Fruit fly (Drosophila melanogaster): ENCODE data around the gene CG31522.
A peak's percentile ranks its signal among the peaks of the same experiment; 100 is the strongest.

CG31522 gene

DNA sequence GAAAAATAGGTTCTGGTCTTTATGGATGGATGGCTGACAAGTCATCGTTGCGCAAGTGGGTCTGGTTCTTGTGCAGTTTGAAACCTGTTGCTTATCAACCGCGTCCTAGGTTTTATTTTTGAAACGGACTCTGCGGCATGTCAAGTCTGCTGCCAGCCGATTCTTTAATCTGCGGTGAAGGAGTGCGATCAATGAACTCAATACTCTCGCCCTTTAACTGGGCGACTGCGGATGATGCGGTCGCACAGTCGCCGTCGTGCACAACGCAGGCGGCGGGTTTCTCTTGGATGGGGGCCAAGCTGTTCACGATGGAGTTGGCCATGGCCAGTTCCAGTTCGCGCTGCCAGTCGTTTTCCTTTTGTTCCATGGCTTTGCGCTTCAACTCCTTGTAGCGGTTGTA is 55.4 kb downstream of the CG31522 start:
- TF ChIP-seq CG32264 (GFP tag; optimal IDR thresholded peaks at IDR 0.05) (no peak), usp (GFP tag; optimal IDR thresholded peaks at IDR 0.05) (no peak), foxo (GFP tag; optimal IDR thresholded peaks at IDR 0.05) (no peak), lola (GFP tag; optimal IDR thresholded peaks at IDR 0.05) (no peak), dsf (GFP tag; optimal IDR thresholded peaks at IDR 0.05; ENCODE audit: borderline replicate concordance) (no peak), br (GFP tag; optimal IDR thresholded peaks at IDR 0.05) (no peak), rgr (GFP tag; optimal IDR thresholded peaks at IDR 0.05) (no peak), CG9705 (GFP tag; optimal IDR thresholded peaks at IDR 0.05) (no peak), Hnf4 (GFP tag; optimal IDR thresholded peaks at IDR 0.05) (no peak)

- TF ChIP-seq sage (GFP tag; optimal IDR thresholded peaks at IDR 0.05), result no peak
- peak; percentile 23 for TF ChIP-seq CG32264 (GFP tag; optimal IDR thresholded peaks at IDR 0.05)
- no peak for TF ChIP-seq Rel (GFP tag; optimal IDR thresholded peaks at IDR 0.05)
- TF ChIP-seq Rel (tag; optimal IDR thresholded peaks at IDR 0.05), result peak; percentile 32
- peak; percentile 32 for TF ChIP-seq HLH106 (tag; optimal IDR thresholded peaks at IDR 0.05)
- TF ChIP-seq dmrt93B (GFP tag; optimal IDR thresholded peaks at IDR 0.05), result no peak
- TF ChIP-seq psq (GFP tag; optimal IDR thresholded peaks at IDR 0.05), result peak; percentile 35
- no peak for TF ChIP-seq dsf (GFP tag; optimal IDR thresholded peaks at IDR 0.05; ENCODE audit: borderline replicate concordance)
- TF ChIP-seq Dif (GFP tag; optimal IDR thresholded peaks at IDR 0.05; ENCODE audit: partially characterized antibody), result no peak
- no peak for TF ChIP-seq usp (GFP tag; optimal IDR thresholded peaks at IDR 0.05)
- no peak for TF ChIP-seq GATAd (GFP tag; optimal IDR thresholded peaks at IDR 0.05)
- TF ChIP-seq sv (GFP tag; optimal IDR thresholded peaks at IDR 0.05), result no peak
- TF ChIP-seq Sp1 (GFP tag; optimal IDR thresholded peaks at IDR 0.05), result peak; percentile 38
- no peak for TF ChIP-seq lola (GFP tag; optimal IDR thresholded peaks at IDR 0.05)
- no peak for TF ChIP-seq CrebA (GFP tag; optimal IDR thresholded peaks at IDR 0.05; ENCODE audit: borderline replicate concordance)
- peak; percentile 53 for TF ChIP-seq Hnf4 (GFP tag; optimal IDR thresholded peaks at IDR 0.05)
- TF ChIP-seq CG9705 (GFP tag; optimal IDR thresholded peaks at IDR 0.05), result peak; percentile 19
- peak; percentile 65 for TF ChIP-seq br (GFP tag; optimal IDR thresholded peaks at IDR 0.05)
- TF ChIP-seq tai (GFP tag; optimal IDR thresholded peaks at IDR 0.05), result no peak
- TF ChIP-seq woc (GFP tag; optimal IDR thresholded peaks at IDR 0.05), result no peak
- peak; percentile 71 for TF ChIP-seq rgr (GFP tag; optimal IDR thresholded peaks at IDR 0.05)
- TF ChIP-seq N (GFP tag; optimal IDR thresholded peaks at IDR 0.05), result no peak
- TF ChIP-seq Jra (GFP tag; optimal IDR thresholded peaks at IDR 0.05), result peak; percentile 89
- no peak for TF ChIP-seq Abd-B (GFP tag; optimal IDR thresholded peaks at IDR 0.05)
- TF ChIP-seq foxo (GFP tag; optimal IDR thresholded peaks at IDR 0.05), result peak; percentile 21 to 76
- TF ChIP-seq OdsH (GFP tag; optimal IDR thresholded peaks at IDR 0.05), result peak; percentile 46
- no peak for TF ChIP-seq Vsx2 (GFP tag; optimal IDR thresholded peaks at IDR 0.05; ENCODE audit: partially characterized antibody)
- TF ChIP-seq Myc (optimal IDR thresholded peaks at IDR 0.05), result no peak
- peak; percentile 40 for TF ChIP-seq ey (GFP tag; optimal IDR thresholded peaks at IDR 0.05)
- TF ChIP-seq Hr78 (GFP tag; optimal IDR thresholded peaks at IDR 0.05), result no peak
- no peak for TF ChIP-seq jim (GFP tag; optimal IDR thresholded peaks at IDR 0.05)
- TF ChIP-seq fru (GFP tag; optimal IDR thresholded peaks at IDR 0.05), result peak; percentile 63
- TF ChIP-seq Hr83 (GFP tag; optimal IDR thresholded peaks at IDR 0.05; ENCODE audit: poor library complexity, severe bottlenecking), result no peak
- TF ChIP-seq Dfd (GFP tag; optimal IDR thresholded peaks at IDR 0.05), result no peak
- no peak for TF ChIP-seq Mio (GFP tag; optimal IDR thresholded peaks at IDR 0.05)
- peak; percentile 73 for TF ChIP-seq h (GFP tag; optimal IDR thresholded peaks at IDR 0.05)
- TF ChIP-seq dl (GFP tag; optimal IDR thresholded peaks at IDR 0.05; ENCODE audit: insufficient read depth in 1 of 2, partially characterized antibody in 2 of 2), result peak in 1 of 2 experiments; percentile 51
- TF ChIP-seq brk (GFP tag; optimal IDR thresholded peaks at IDR 0.05), result no peak
- TF ChIP-seq pan (optimal IDR thresholded peaks at IDR 0.05), result no peak
These were observed 58.8 kb downstream of the CG31522 start for dm6 chr3R:4403706-4404392.
